Worm (Caenorhabditis elegans): ENCODE results near the gene grd-8.

Gene grd-8

DNA sequence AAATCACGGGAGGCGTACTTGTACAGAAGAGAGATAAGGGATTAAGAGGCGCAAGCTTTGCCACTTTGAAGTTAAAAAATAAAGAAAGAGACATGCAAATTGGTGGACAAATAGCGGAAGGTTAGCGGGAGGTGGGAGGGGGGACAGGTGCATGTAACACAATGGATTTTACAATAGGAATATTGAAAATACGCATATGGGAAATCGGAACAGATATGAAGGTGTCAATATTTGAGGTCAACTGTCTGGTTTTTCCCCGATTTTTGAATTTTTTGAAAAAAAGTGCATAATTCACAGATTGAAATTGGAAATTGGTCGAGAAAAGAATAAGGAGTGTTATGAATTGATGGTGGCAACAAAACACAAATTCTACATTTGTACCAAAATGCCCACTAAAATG, 19.5 kb downstream of the grd-8 start, which contains the start of gene C37C3.17:
Gene C37C3.17, minus strand, starts transcription at position 101 of the 400 bp plus-strand sequence.
- no peak for TF ChIP-seq unc-62 (GFP tag; optimal IDR thresholded peaks at IDR 0.05)

DNA sequence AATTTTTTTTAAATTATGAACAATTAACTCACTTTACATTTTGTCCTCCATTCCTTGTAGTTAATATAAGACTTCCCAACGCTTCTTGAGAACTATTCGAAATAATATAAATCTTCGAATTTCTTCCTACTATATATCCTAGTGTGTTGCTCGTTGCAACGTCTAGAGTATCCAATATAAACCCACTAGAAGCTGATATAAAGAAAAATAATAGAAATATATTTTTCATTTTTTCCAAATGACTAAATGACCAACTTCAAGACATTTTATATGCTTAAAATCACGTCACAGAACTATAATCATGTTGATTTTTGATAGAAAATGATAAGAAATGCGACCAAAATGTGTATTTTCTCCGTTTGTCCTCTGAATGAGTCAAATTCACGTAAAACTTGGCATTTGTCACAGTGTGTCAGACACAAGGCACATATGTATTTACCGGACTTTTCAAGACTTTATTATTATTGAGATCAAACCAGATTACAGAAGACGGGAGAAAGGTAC, 20.7 kb downstream of the grd-8 start, which contains the start of gene C37C3.10:
Gene C37C3.10, minus strand, starts transcription at position 51 of the 504 bp plus-strand sequence.
- no peak for TF ChIP-seq unc-62 (GFP tag; optimal IDR thresholded peaks at IDR 0.05)

ce11 chrV:7864663-7865062, 22.3 kb downstream of the grd-8 start, which contains the start of gene C37C3.11:
Gene C37C3.11 (minus strand): TSS chrV:7864763.
- no peak for TF ChIP-seq unc-62 (GFP tag; optimal IDR thresholded peaks at IDR 0.05)

DNA sequence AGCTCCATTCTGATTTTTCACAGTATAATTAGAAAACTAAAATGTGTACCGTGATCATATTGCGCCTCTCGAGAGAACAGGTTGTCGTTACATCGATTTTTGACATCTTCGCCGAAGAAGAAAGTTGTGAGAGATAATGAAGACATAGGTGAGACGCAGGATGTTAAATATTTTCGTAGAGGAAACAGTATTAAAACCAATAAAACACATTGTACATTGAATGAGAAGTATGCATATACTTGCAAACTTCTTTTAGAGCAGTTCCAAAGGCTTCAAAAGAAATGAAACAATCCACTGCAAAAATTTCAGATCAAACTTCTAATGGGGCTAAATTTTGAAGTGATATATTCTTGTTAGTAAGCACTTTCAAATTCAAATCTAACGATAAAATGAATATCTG, 28.4 kb downstream of the grd-8 start, which contains the start of gene nipi-4:
Gene nipi-4, minus strand, starts transcription at position 101 of the 400 bp plus-strand sequence.
- no peak for TF ChIP-seq unc-62 (GFP tag; optimal IDR thresholded peaks at IDR 0.05)

- no peak for TF ChIP-seq unc-62 (GFP tag; optimal IDR thresholded peaks at IDR 0.05)
Measured at ce11 chrV:7872945-7873344, 30.6 kb downstream of the grd-8 start.

- no peak for TF ChIP-seq unc-62 (GFP tag; optimal IDR thresholded peaks at IDR 0.05)
Measured at ce11 chrV:7875456-7875855, 33.1 kb downstream of the grd-8 start, which contains the start of gene F40A3.4. Gene F40A3.4 (plus strand): TSS chrV:7875756.

- no peak for TF ChIP-seq unc-62 (GFP tag; optimal IDR thresholded peaks at IDR 0.05)
Measured at ce11 chrV:7876881-7877475, 34.6 kb downstream of the grd-8 start, which contains the start of gene F40A3.3. Gene F40A3.3 (plus strand): TSS chrV:7877444.

- TF ChIP-seq unc-62 (GFP tag; optimal IDR thresholded peaks at IDR 0.05): no peak
Measured at ce11 chrV:7878411-7878964, 36.2 kb downstream of the grd-8 start, which contains the start of gene F40A3.2. Gene F40A3.2 (plus strand): TSS chrV:7878914.

DNA sequence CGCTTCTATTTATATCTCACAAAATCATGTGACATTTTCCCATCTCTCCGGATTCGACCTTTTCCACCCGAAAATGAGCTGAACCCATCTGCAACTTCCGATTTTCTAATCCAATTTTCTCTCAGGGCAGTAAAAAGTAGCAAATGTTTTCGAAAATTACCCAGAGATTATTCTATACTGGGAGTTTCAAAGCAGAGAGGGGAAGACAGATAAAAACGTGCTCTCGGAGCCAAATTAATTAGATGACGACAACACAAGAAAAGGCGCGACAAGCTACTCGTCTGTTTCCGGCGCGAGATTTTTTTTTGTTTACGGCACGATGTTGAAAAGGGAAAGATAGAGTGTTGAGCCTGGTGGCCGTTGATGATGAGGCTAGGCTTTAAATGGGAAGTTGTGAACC, 42.1 kb downstream of the grd-8 start:
- TF ChIP-seq unc-62 (GFP tag; optimal IDR thresholded peaks at IDR 0.05): no peak

DNA sequence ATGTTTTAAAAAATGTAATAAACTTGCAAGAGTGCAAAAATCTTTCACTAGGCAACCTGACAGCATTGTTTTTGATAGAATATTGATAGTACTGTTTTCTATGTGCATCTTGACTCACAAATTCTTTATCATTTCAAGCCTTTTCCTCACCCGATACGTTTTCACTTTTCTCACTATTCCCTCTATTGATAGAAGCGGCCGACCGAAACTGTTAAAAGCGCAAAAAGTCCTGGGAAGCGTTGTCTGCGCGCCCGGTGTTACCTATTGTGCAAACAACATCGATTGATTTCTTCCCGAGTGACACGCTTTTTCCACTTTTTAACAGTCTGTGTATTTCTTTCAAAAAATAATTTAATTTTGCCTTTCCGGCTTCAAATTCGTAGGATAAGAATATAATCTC, 45.7 kb downstream of the grd-8 start:
- no peak for TF ChIP-seq unc-62 (GFP tag; optimal IDR thresholded peaks at IDR 0.05)

ce11 chrV:7891230-7891629, 48.9 kb downstream of the grd-8 start, which contains the start of gene F40A3.1:
Gene F40A3.1 (plus strand): TSS chrV:7891530.
- TF ChIP-seq unc-62 (GFP tag; optimal IDR thresholded peaks at IDR 0.05): no peak

Data from whole organism, dauer.